Worm (Caenorhabditis elegans) whole organism, L2 larva: ENCODE measurements around the gene C28G1.6.

ENCODE experiments used
- aly-2 ChIP-seq: fragments of 150-350 bp; optimal IDR thresholded peaks from 2 replicates; lab custom pipeline; 2014; ENCODE audit warnings: missing biosample characterization, missing genetic modification characterization
- gmeb-1 ChIP-seq: fragments of 150-350 bp; optimal IDR thresholded peaks from 2 replicates; lab custom pipeline; 2014; ENCODE audit warnings: missing biosample characterization, missing genetic modification characterization
- lsy-2 ChIP-seq, 2 experiments: fragments of 150-350 bp in 1 of 2; sonication (generic microtip) in 1 of 2; optimal IDR thresholded peaks; 2 replicates each; lab custom pipeline; 2014 to 2017; ENCODE audit warnings: missing biosample characterization in 2 of 2, missing genetic modification characterization in 2 of 2
- mdl-1 ChIP-seq, 2 experiments: fragments of 150-350 bp in 1 of 2; sonication (generic microtip) in 1 of 2; optimal IDR thresholded peaks; 2 replicates each; lab custom pipeline; 2017; ENCODE audit warnings: missing biosample characterization in 2 of 2, missing genetic modification characterization in 2 of 2
- nhr-12 ChIP-seq: fragments of 150-350 bp; optimal IDR thresholded peaks from 2 replicates; lab custom pipeline; 2014; ENCODE audit warnings: missing biosample characterization, missing genetic modification characterization
- snpc-4 ChIP-seq: fragments of 150-350 bp; optimal IDR thresholded peaks from 2 replicates; lab custom pipeline; 2014; ENCODE audit warnings: missing biosample characterization, missing genetic modification characterization
- unc-39 ChIP-seq: fragments of 150-350 bp; optimal IDR thresholded peaks from 2 replicates; lab custom pipeline; 2014; ENCODE audit warnings: missing biosample characterization, missing genetic modification characterization
- unc-62 ChIP-seq: fragments of 150-350 bp; optimal IDR thresholded peaks from 2 replicates; lab custom pipeline; 2014; ENCODE audit warnings: missing biosample characterization, missing genetic modification reagents, missing genetic modification characterization
- ztf-11 ChIP-seq: sonication (generic microtip); optimal IDR thresholded peaks from 2 replicates; lab custom pipeline; 2017; ENCODE audit warnings: missing biosample characterization, missing genetic modification characterization

ce11 chrX:8797653-8798052 is 33.4 kb downstream of the C28G1.6 start:
- TF ChIP-seq mdl-1 (tag; optimal IDR thresholded peaks at IDR 0.05; lab: Kevin White, UChicago) (no peak), ztf-11 (tag; lab: Kevin White, UChicago) (no peak), snpc-4 (no peak), nhr-12 (tag; lab: Kevin White, UChicago) (no peak), gmeb-1 (no peak), unc-39 (tag; lab: Kevin White, UChicago) (no peak), aly-2 (tag; lab: Kevin White, UChicago) (no peak), unc-62 (GFP tag; lab: Kevin White, UChicago) (no peak), lsy-2 (tag; optimal IDR thresholded peaks at IDR 0.05; lab: Kevin White, UChicago) (no peak)
